Worm (Caenorhabditis elegans) whole organism, young adult: ENCODE results near the gene M117.4.
A peak's percentile ranks its signal among the peaks of the same experiment; 100 is the strongest.

ENCODE experiments used
- B0261.1 ChIP-seq: sonication (generic microtip); optimal IDR thresholded peaks from 2 replicates; lab custom pipeline; 2016; ENCODE audit warnings: mild to moderate bottlenecking, missing genetic modification characterization, moderate library complexity, missing compliant biosample characterization
- B0336.3 ChIP-seq: fragments of 200-800 bp; sonication (Bioruptor generic); IDR thresholded peaks from 2 replicates; pipeline ENCODE4 v1.3.6; 2022; ENCODE audit warnings: missing genetic modification characterization, missing compliant biosample characterization
- C06A6.2 ChIP-seq: fragments of 200-800 bp; sonication (Bioruptor generic); conservative IDR thresholded peaks from 2 replicates; pipeline ENCODE4 v1.3.6; 2022; ENCODE audit warnings: missing genetic modification characterization, missing compliant biosample characterization
- F33H1.4 ChIP-seq: fragments of 200-800 bp; sonication (Bioruptor generic); IDR thresholded peaks from 2 replicates; pipeline ENCODE4 v1.3.6; 2022; ENCODE audit warnings: missing genetic modification reagents, missing genetic modification characterization, missing compliant biosample characterization
- F37B4.10 ChIP-seq: fragments of 200-800 bp; sonication (Bioruptor generic); IDR thresholded peaks from 2 replicates; pipeline ENCODE4 v1.3.6; 2022; ENCODE audit warnings: missing genetic modification characterization, missing compliant biosample characterization
- F39B2.1 ChIP-seq: fragments of 200-800 bp; sonication (Bioruptor generic); IDR thresholded peaks from 2 replicates; pipeline ENCODE4 v1.3.6; 2022; ENCODE audit warnings: missing genetic modification reagents, missing genetic modification characterization, missing compliant biosample characterization
- F52B5.7 ChIP-seq: sonication (generic microtip); optimal IDR thresholded peaks from 2 replicates; lab custom pipeline; 2016; ENCODE audit warnings: mild to moderate bottlenecking, missing genetic modification characterization, missing compliant biosample characterization
- F57C9.4 ChIP-seq: sonication (generic microtip); optimal IDR thresholded peaks from 2 replicates; lab custom pipeline; 2017; ENCODE audit warnings: mild to moderate bottlenecking, missing genetic modification characterization, missing compliant biosample characterization
- T07F8.4 ChIP-seq: sonication (generic microtip); optimal IDR thresholded peaks from 2 replicates; lab custom pipeline; 2016; ENCODE audit warnings: mild to moderate bottlenecking, missing genetic modification characterization, moderate library complexity, missing compliant biosample characterization
- Y53F4B.3 ChIP-seq: fragments of 200-800 bp; sonication (Bioruptor generic); IDR thresholded peaks from 2 replicates; pipeline ENCODE4 v1.3.6; 2022; ENCODE audit warnings: missing genetic modification reagents, missing genetic modification characterization, missing compliant biosample characterization
- Y95B8A.8 ChIP-seq: fragments of 200-800 bp; sonication (Bioruptor generic); IDR thresholded peaks from 2 replicates; pipeline ENCODE4 v1.3.6; 2022; ENCODE audit warnings: missing genetic modification reagents, missing genetic modification characterization, missing compliant biosample characterization
- akir-1 ChIP-seq: fragments of 200-800 bp; sonication (Bioruptor generic); optimal IDR thresholded peaks from 2 replicates; lab custom pipeline; 2018; ENCODE audit warnings: mild to moderate bottlenecking, missing genetic modification characterization, moderate library complexity, missing compliant biosample characterization
- athp-1 ChIP-seq: sonication (generic microtip); optimal IDR thresholded peaks from 2 replicates; lab custom pipeline; 2017; ENCODE audit warnings: mild to moderate bottlenecking, missing genetic modification characterization, missing compliant biosample characterization
- attf-3 ChIP-seq: fragments of 200-800 bp; sonication (Bioruptor generic); conservative IDR thresholded peaks from 2 replicates; pipeline ENCODE4 v1.3.6; 2022; ENCODE audit warnings: missing genetic modification reagents, missing genetic modification characterization, missing compliant biosample characterization
- bed-1 ChIP-seq: fragments of 200-800 bp; sonication (Bioruptor generic); IDR thresholded peaks from 2 replicates; pipeline ENCODE4 v1.3.6; 2022; ENCODE audit warnings: missing genetic modification reagents, missing genetic modification characterization, missing compliant biosample characterization
- cebp-1 ChIP-seq, 2 experiments: fragments of 200-800 bp in 1 of 2; sonication (Bioruptor generic) in 1 of 2; sonication (generic microtip) in 1 of 2; IDR thresholded peaks in 1 of 2; optimal IDR thresholded peaks in 1 of 2; 2 replicates each; pipeline versions ENCODE4 v1.3.6 to Lab custom; 2017 to 2022; ENCODE audit warnings: missing compliant biosample characterization in 2 of 2, missing genetic modification characterization in 2 of 2, mild to moderate bottlenecking in 1 of 2, missing genetic modification reagents in 1 of 2, moderate library complexity in 1 of 2
- cebp-2 ChIP-seq: fragments of 200-800 bp; sonication (Bioruptor generic); IDR thresholded peaks from 2 replicates; pipeline ENCODE4 v1.3.6; 2022; ENCODE audit warnings: missing genetic modification characterization, missing compliant biosample characterization
- ceh-27 ChIP-seq: fragments of 200-800 bp; sonication (Bioruptor generic); optimal IDR thresholded peaks from 2 replicates; lab custom pipeline; 2018; ENCODE audit warnings: mild to moderate bottlenecking, missing genetic modification characterization, moderate library complexity, missing compliant biosample characterization
- ceh-40 ChIP-seq: fragments of 200-800 bp; sonication (Bioruptor generic); IDR thresholded peaks from 2 replicates; pipeline ENCODE4 v1.3.6; 2022; ENCODE audit warnings: missing genetic modification characterization, missing compliant biosample characterization
- ceh-58 ChIP-seq: fragments of 200-800 bp; sonication (Bioruptor generic); IDR thresholded peaks from 2 replicates; pipeline ENCODE4 v1.3.6; 2022; ENCODE audit warnings: missing genetic modification characterization, missing compliant biosample characterization
- ceh-79 ChIP-seq: sonication (generic microtip); optimal IDR thresholded peaks from 2 replicates; lab custom pipeline; 2017; ENCODE audit warnings: mild to moderate bottlenecking, missing genetic modification characterization, missing compliant biosample characterization
- die-1 ChIP-seq: sonication (generic microtip); optimal IDR thresholded peaks from 2 replicates; lab custom pipeline; 2016; ENCODE audit warnings: missing genotype, mild to moderate bottlenecking, missing genetic modification characterization, missing compliant biosample characterization
- ekl-4 ChIP-seq: fragments of 200-800 bp; sonication (Bioruptor generic); IDR thresholded peaks from 2 replicates; pipeline ENCODE4 v1.3.6; 2022; ENCODE audit warnings: missing genetic modification reagents, missing genetic modification characterization, missing compliant biosample characterization
- ets-4 ChIP-seq: fragments of 200-800 bp; sonication (Bioruptor generic); optimal IDR thresholded peaks from 2 replicates; lab custom pipeline; 2018; ENCODE audit warnings: mild to moderate bottlenecking, missing genetic modification characterization, missing compliant biosample characterization
- hrde-1 ChIP-seq: sonication (generic microtip); optimal IDR thresholded peaks from 2 replicates; lab custom pipeline; 2016; ENCODE audit warnings: missing genetic modification characterization, mild to moderate bottlenecking, missing compliant biosample characterization, moderate library complexity, missing genotype, missing genetic modification reagents, borderline replicate concordance
- hsf-1 ChIP-seq: fragments of 200-800 bp; sonication (Bioruptor generic); IDR thresholded peaks from 2 replicates; pipeline ENCODE4 v1.3.6; 2022; ENCODE audit warnings: missing genetic modification reagents, missing genetic modification characterization, missing compliant biosample characterization
- lag-1 ChIP-seq: fragments of 200-800 bp; sonication (Bioruptor generic); IDR thresholded peaks from 2 replicates; pipeline ENCODE4 v1.3.6; 2022; ENCODE audit warnings: missing genetic modification reagents, missing genetic modification characterization, missing compliant biosample characterization
- lin-40 ChIP-seq: sonication (generic microtip); optimal IDR thresholded peaks from 2 replicates; lab custom pipeline; 2016; ENCODE audit warnings: missing genetic modification characterization, mild to moderate bottlenecking, missing compliant biosample characterization, missing genotype, missing genetic modification reagents
- lin-54 ChIP-seq: fragments of 200-800 bp; sonication (Bioruptor generic); optimal IDR thresholded peaks from 2 replicates; lab custom pipeline; 2018; ENCODE audit warnings: mild to moderate bottlenecking, missing genetic modification characterization, missing compliant biosample characterization
- lir-1 ChIP-seq: fragments of 200-800 bp; sonication (Bioruptor generic); conservative IDR thresholded peaks from 2 replicates; pipeline ENCODE4 v1.3.6; 2022; ENCODE audit warnings: missing genetic modification reagents, missing genetic modification characterization, missing compliant biosample characterization
- lsl-1 ChIP-seq: fragments of 200-800 bp; sonication (Bioruptor generic); optimal IDR thresholded peaks from 2 replicates; lab custom pipeline; 2018; ENCODE audit warnings: mild to moderate bottlenecking, missing genetic modification characterization, moderate library complexity, missing compliant biosample characterization
- madf-3 ChIP-seq: fragments of 200-800 bp; sonication (Bioruptor generic); IDR thresholded peaks from 2 replicates; pipeline ENCODE4 v1.3.6; 2022; ENCODE audit warnings: missing genetic modification reagents, missing genetic modification characterization, missing compliant biosample characterization
- mel-28 ChIP-seq: sonication (generic microtip); optimal IDR thresholded peaks from 2 replicates; lab custom pipeline; 2016; ENCODE audit warnings: borderline replicate concordance, mild to moderate bottlenecking, missing genetic modification characterization, missing compliant biosample characterization
- mes-4 ChIP-seq: sonication (generic microtip); optimal IDR thresholded peaks from 2 replicates; lab custom pipeline; 2016; ENCODE audit warnings: missing genotype, missing genetic modification characterization, missing compliant biosample characterization
- mxl-1 ChIP-seq: sonication (generic microtip); optimal IDR thresholded peaks from 2 replicates; lab custom pipeline; 2016; ENCODE audit warnings: missing genetic modification characterization, missing compliant biosample characterization
- nfya-1 ChIP-seq: sonication (generic microtip); optimal IDR thresholded peaks from 2 replicates; lab custom pipeline; 2017; ENCODE audit warnings: antibody characterized with exemption, missing compliant biosample characterization, missing genetic modification characterization, borderline replicate concordance; ENCODE audit not compliant: insufficient read depth
- nhr-27 ChIP-seq: fragments of 200-800 bp; sonication (Bioruptor generic); optimal IDR thresholded peaks from 2 replicates; lab custom pipeline; 2018; ENCODE audit warnings: mild to moderate bottlenecking, missing genetic modification characterization, moderate library complexity, missing compliant biosample characterization
- pbrm-1 ChIP-seq: fragments of 200-800 bp; sonication (Bioruptor generic); IDR thresholded peaks from 2 replicates; pipeline ENCODE4 v1.3.6; 2022; ENCODE audit warnings: missing genetic modification reagents, missing genetic modification characterization, missing compliant biosample characterization
- repo-1 ChIP-seq: sonication (generic microtip); optimal IDR thresholded peaks from 2 replicates; lab custom pipeline; 2017; ENCODE audit warnings: mild to moderate bottlenecking, missing genetic modification characterization, missing compliant biosample characterization
- rpc-1 ChIP-seq, 2 experiments: fragments of 150-350 bp in 1 of 2; sonication (generic microtip) in 1 of 2; optimal IDR thresholded peaks; 2 replicates each; lab custom pipeline; 2014 to 2018; ENCODE audit warnings: missing biosample characterization in 1 of 2, missing genetic modification characterization in 1 of 2, missing genetic modification reagents in 1 of 2, missing genotype in 1 of 2
- snpc-4 ChIP-seq, 5 experiments: fragments of 150-350 bp in 1 of 5; sonication (generic microtip) in 4 of 5; optimal IDR thresholded peaks; 2 replicates each; lab custom pipeline; 2014 to 2018; ENCODE audit warnings: missing genetic modification characterization in 5 of 5, missing biosample characterization in 3 of 5, antibody characterized with exemption in 2 of 5, mild to moderate bottlenecking in 2 of 5, missing compliant biosample characterization in 2 of 5, missing genotype in 2 of 5, moderate library complexity in 2 of 5, missing genetic modification reagents in 1 of 5
- sptf-2 ChIP-seq: fragments of 200-800 bp; sonication (Bioruptor generic); optimal IDR thresholded peaks from 2 replicates; lab custom pipeline; 2018; ENCODE audit warnings: mild to moderate bottlenecking, missing genetic modification characterization, missing compliant biosample characterization
- unc-130 ChIP-seq: sonication (generic microtip); optimal IDR thresholded peaks from 2 replicates; lab custom pipeline; 2016; ENCODE audit warnings: missing genetic modification reagents, missing genetic modification characterization, missing compliant biosample characterization
- unc-62 ChIP-seq: fragments of 150-350 bp; optimal IDR thresholded peaks from 2 replicates; lab custom pipeline; 2014; ENCODE audit warnings: missing biosample characterization, missing genetic modification reagents, missing genetic modification characterization
- ztf-26 ChIP-seq: sonication (generic microtip); optimal IDR thresholded peaks from 2 replicates; lab custom pipeline; 2017; ENCODE audit warnings: missing genetic modification characterization, missing compliant biosample characterization

Gene M117.4

DNA sequence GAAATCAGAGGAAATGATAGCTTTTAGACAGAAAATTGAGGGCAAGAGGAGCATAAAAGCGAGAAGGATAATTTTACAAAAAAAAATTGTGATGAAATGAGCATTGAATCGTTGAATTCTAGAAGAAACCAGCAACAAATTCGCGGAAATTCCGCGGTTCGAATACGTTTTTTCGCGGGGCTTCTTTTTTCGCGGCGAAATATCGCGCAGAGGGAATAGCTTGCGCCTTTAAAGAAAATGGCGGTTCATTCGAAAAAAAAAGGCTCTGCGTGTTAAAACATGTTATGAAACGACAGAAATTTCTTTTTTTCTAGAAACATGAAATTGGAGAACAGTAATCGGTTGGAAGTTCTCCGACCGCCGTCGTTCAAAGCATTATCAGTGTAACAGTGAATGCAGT, 10.9 kb downstream of the M117.4 start (continued):
- TF ChIP-seq ceh-40 (GFP tag; lab: Robert Waterston, UW): no peak
- no peak for TF ChIP-seq cebp-1 (GFP tag; IDR thresholded peaks at IDR 0.05; lab: Robert Waterston, UW)
- TF ChIP-seq cebp-1 (tag; optimal IDR thresholded peaks at IDR 0.05; lab: Kevin White, UChicago): no peak
- TF ChIP-seq snpc-4 (GFP tag; optimal IDR thresholded peaks at IDR 0.05; lab: Kevin White, UChicago): no peak
- TF ChIP-seq snpc-4 (tag; optimal IDR thresholded peaks at IDR 0.05; lab: Kevin White, UChicago): peak in 2 of 4 experiments; percentile 19 to 28
- no peak for TF ChIP-seq unc-62
- TF ChIP-seq lin-54: peak; percentile 81
- peak; percentile 96 for TF ChIP-seq hsf-1 (GFP tag; lab: Robert Waterston, UW)
- TF ChIP-seq cebp-2 (GFP tag; lab: Robert Waterston, UW): no peak
- no peak for TF ChIP-seq T07F8.4 (tag; lab: Kevin White, UChicago)
- TF ChIP-seq rpc-1 (optimal IDR thresholded peaks at IDR 0.05; lab: Kevin White, UChicago): no peak
- TF ChIP-seq rpc-1 (tag; optimal IDR thresholded peaks at IDR 0.05; lab: Kevin White, UChicago): no peak
- TF ChIP-seq Y53F4B.3: no peak
- no peak for TF ChIP-seq die-1
- TF ChIP-seq F57C9.4 (tag; lab: Kevin White, UChicago): no peak
- peak; percentile 94 for TF ChIP-seq F33H1.4 (GFP tag; lab: Robert Waterston, UW)
- TF ChIP-seq ceh-27: no peak
- TF ChIP-seq lin-40 (tag; lab: Kevin White, UChicago): no peak
- no peak for TF ChIP-seq hrde-1 (tag; lab: Kevin White, UChicago)
- TF ChIP-seq akir-1 (GFP tag; lab: Kevin White, UChicago): no peak
- TF ChIP-seq athp-1 (tag; lab: Kevin White, UChicago): no peak
- 0 out of 2 replicates have a peak, but pooled peaks have one; percentile 29 for TF ChIP-seq lir-1 (GFP tag; lab: Robert Waterston, UW)
- no peak for TF ChIP-seq repo-1 (tag; lab: Kevin White, UChicago)
- peak; percentile 36 for TF ChIP-seq unc-130 (GFP tag; lab: Kevin White, UChicago)
- TF ChIP-seq mel-28 (tag; lab: Kevin White, UChicago): no peak
- no peak for TF ChIP-seq F39B2.1 (GFP tag; lab: Robert Waterston, UW)
- TF ChIP-seq sptf-2 (GFP tag; lab: Kevin White, UChicago): no peak
- TF ChIP-seq ceh-58 (GFP tag; lab: Robert Waterston, UW): no peak
- TF ChIP-seq F37B4.10 (GFP tag; lab: Robert Waterston, UW): no peak
- no peak for TF ChIP-seq B0336.3 (GFP tag; lab: Robert Waterston, UW)
- TF ChIP-seq Y95B8A.8: peak; percentile 85
- TF ChIP-seq, all 124 proteins: peak for 34

DNA sequence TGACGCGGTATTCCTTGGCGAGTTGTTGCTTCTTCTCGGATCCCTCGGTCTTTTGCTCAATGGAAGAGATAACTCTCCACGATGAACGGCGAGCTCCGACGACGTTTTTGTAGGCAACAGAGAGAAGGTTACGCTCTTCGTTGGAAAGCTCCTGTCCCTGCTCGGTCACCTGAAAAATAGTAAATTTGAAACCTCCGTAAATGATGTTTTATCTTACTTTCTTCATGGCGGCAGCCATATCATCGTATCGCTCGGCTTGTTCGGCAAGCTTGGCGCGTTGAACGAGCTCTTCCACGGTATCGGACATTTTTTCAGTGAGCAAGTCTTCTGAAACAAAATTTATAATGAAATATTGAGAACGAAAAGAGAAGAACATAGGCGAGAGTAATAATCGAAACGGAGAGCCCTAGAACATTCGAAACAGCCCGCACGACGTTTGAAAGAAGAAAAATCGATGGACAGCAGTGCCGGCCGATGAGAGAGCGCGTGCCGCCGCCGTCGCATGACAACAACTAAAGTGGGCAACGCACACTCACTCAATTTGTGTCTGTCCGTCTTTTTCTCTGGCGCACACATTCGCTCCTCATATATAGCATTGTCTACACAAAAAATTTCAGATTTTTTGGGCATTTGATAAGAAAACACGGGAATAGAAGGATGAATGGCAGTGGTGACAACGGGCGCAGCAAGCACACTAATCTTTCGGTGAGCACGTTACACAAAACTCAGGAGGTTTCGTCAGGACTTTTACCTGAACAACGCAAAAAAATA, 11.6 kb downstream of the M117.4 start, which contains the start of the genes par-5 and M117.3:
Gene par-5 (minus strand): TSS at position 334 of the 771 bp plus-strand sequence.
Gene M117.3 (plus strand): TSS at position 616 of the 771 bp plus-strand sequence.
- TF ChIP-seq ztf-26 (peak; percentile 21), unc-130 (GFP tag; lab: Kevin White, UChicago) (no peak), ekl-4 (GFP tag; lab: Robert Waterston, UW) (peak; percentile 92), attf-3 (GFP tag; lab: Robert Waterston, UW) (0 out of 2 replicates have a peak, but pooled peaks have one; percentile 8), lag-1 (GFP tag; lab: Robert Waterston, UW) (no peak), B0261.1 (tag; lab: Kevin White, UChicago) (no peak), pbrm-1 (GFP tag; lab: Robert Waterston, UW) (peak; percentile 67; the same call in 1 of the 2 replicates), hrde-1 (tag; lab: Kevin White, UChicago) (no peak), madf-3 (GFP tag; lab: Robert Waterston, UW) (no peak; the same call in 1 of the 2 replicates), bed-1 (no peak), mxl-1 (tag; lab: Kevin White, UChicago) (peak; percentile 43), lsl-1 (no peak), repo-1 (tag; lab: Kevin White, UChicago) (no peak), ceh-27 (peak; percentile 90), C06A6.2 (GFP tag; lab: Robert Waterston, UW) (peak; percentile 60; the same call in 1 of the 2 replicates), ceh-79 (tag; lab: Kevin White, UChicago) (no peak), ets-4 (peak; percentile 5), nfya-1 (no peak), nhr-27 (tag; lab: Kevin White, UChicago) (no peak), F52B5.7 (tag; lab: Kevin White, UChicago) (peak; percentile 26), mes-4 (tag; lab: Kevin White, UChicago) (no peak)
